Worm (Caenorhabditis elegans): ENCODE data around the gene R10D12.13.

Gene R10D12.13

ce11 chrV:13961927-13962419, at the start of gene R10D12.13, which contains the start of gene algn-13 (continued):
- TF ChIP-seq hlh-12 (tag; optimal IDR thresholded peaks at IDR 0.05) = no peak
- peak; percentile 49; the same call in 1 of the 2 replicates for TF ChIP-seq C06A6.2 (GFP tag; conservative IDR thresholded peaks at IDR 0.05)
- TF ChIP-seq snpc-4 (GFP tag; optimal IDR thresholded peaks at IDR 0.05) = peak; percentile 65
- peak in 3 of 4 experiments; percentile 54 to 84 (median 57) for TF ChIP-seq snpc-4 (tag; optimal IDR thresholded peaks at IDR 0.05)
- TF ChIP-seq lin-26 (GFP tag; IDR thresholded peaks at IDR 0.05) = no peak
- TF ChIP-seq egrh-3 (GFP tag; IDR thresholded peaks at IDR 0.05) = no peak
- TF ChIP-seq egl-18 (GFP tag; IDR thresholded peaks at IDR 0.05) = no peak
- TF ChIP-seq ztf-26 (tag; optimal IDR thresholded peaks at IDR 0.05) = no peak
- TF ChIP-seq nfya-1 (tag; optimal IDR thresholded peaks at IDR 0.05; ENCODE audit: borderline replicate concordance, insufficient read depth) = no peak
- no peak for TF ChIP-seq ccch-3 (GFP tag; optimal IDR thresholded peaks at IDR 0.05)
- no peak for TF ChIP-seq unc-62 (GFP tag; optimal IDR thresholded peaks at IDR 0.05)
- no peak for TF ChIP-seq B0261.1 (tag; optimal IDR thresholded peaks at IDR 0.05)
- TF ChIP-seq fkh-3 (tag; optimal IDR thresholded peaks at IDR 0.05) = no peak
- TF ChIP-seq nhr-120 (GFP tag; IDR thresholded peaks at IDR 0.05) = no peak
- TF ChIP-seq Y95B8A.8 (GFP tag; IDR thresholded peaks at IDR 0.05) = peak; percentile 26; the same call in 1 of the 2 replicates
- no peak for TF ChIP-seq let-526 (GFP tag; IDR thresholded peaks at IDR 0.05)
- peak; percentile 76 for TF ChIP-seq ceh-100 (GFP tag; IDR thresholded peaks at IDR 0.05)
- TF ChIP-seq aptf-2 (GFP tag; conservative IDR thresholded peaks at IDR 0.05) = no peak
- TF ChIP-seq F37B4.10 (GFP tag; IDR thresholded peaks at IDR 0.05) = no peak
- peak; percentile 41 for TF ChIP-seq unc-130 (GFP tag; optimal IDR thresholded peaks at IDR 0.05)
- no peak for TF ChIP-seq atf-7 (tag; optimal IDR thresholded peaks at IDR 0.05)
- TF ChIP-seq hmg-1.2 (GFP tag; IDR thresholded peaks at IDR 0.05) = peak; percentile 52
- TF ChIP-seq F22D6.2 (tag; optimal IDR thresholded peaks at IDR 0.05) = no peak
- peak; percentile 77 for TF ChIP-seq dox-1 (GFP tag; IDR thresholded peaks at IDR 0.05)
- no peak for TF ChIP-seq F39B2.1 (GFP tag; IDR thresholded peaks at IDR 0.05)
- no peak for TF ChIP-seq zim-3 (tag; optimal IDR thresholded peaks at IDR 0.05)
- 0 out of 2 replicates have a peak, but pooled peaks have one; percentile 7 for TF ChIP-seq hmg-20 (GFP tag; IDR thresholded peaks at IDR 0.05)
- TF ChIP-seq ztf-28 (GFP tag; IDR thresholded peaks at IDR 0.05) = 0 out of 2 replicates have a peak, but pooled peaks have one; percentile 34
- peak; percentile 85 for TF ChIP-seq snpc-1.3 (tag; optimal IDR thresholded peaks at IDR 0.05; ENCODE audit: insufficient read depth)
- TF ChIP-seq ceh-27 (GFP tag; optimal IDR thresholded peaks at IDR 0.05) = peak; percentile 16
- TF ChIP-seq lsl-1 (GFP tag; optimal IDR thresholded peaks at IDR 0.05) = peak; percentile 52
- TF ChIP-seq snpc-1.1 (tag; optimal IDR thresholded peaks at IDR 0.05; ENCODE audit: insufficient read depth) = peak; percentile 82
- no peak for TF ChIP-seq lin-40 (tag; optimal IDR thresholded peaks at IDR 0.05)
- no peak for TF ChIP-seq F55B11.4 (tag; optimal IDR thresholded peaks at IDR 0.05; ENCODE audit: borderline replicate concordance, insufficient read depth)
- no peak for TF ChIP-seq ztf-6 (GFP tag; IDR thresholded peaks at IDR 0.05)
- TF ChIP-seq lsy-27 (tag; optimal IDR thresholded peaks at IDR 0.05; ENCODE audit: borderline replicate concordance, insufficient read depth) = no peak
- TF ChIP-seq B0336.3 (GFP tag; IDR thresholded peaks at IDR 0.05) = peak; percentile 68
- TF ChIP-seq ets-4 (GFP tag; optimal IDR thresholded peaks at IDR 0.05) = no peak
- TF ChIP-seq ekl-4 (GFP tag; IDR thresholded peaks at IDR 0.05) = peak; percentile 17; the same call in 1 of the 2 replicates
- no peak for TF ChIP-seq ceh-79 (tag; optimal IDR thresholded peaks at IDR 0.05)
- TF ChIP-seq lin-35 (GFP tag; optimal IDR thresholded peaks at IDR 0.05) = peak in 2 of 3 experiments; percentile 16 to 68
- no peak for TF ChIP-seq Y79H2A.3 (GFP tag; conservative IDR thresholded peaks at IDR 0.05)
- no peak for TF ChIP-seq K11D2.4 (GFP tag; IDR thresholded peaks at IDR 0.05)
- TF ChIP-seq cebp-1 (GFP tag; IDR thresholded peaks at IDR 0.05) = no peak
- TF ChIP-seq cebp-1 (tag; optimal IDR thresholded peaks at IDR 0.05) = peak; percentile 65
- TF ChIP-seq athp-1 (tag; optimal IDR thresholded peaks at IDR 0.05) = no peak
- no peak for TF ChIP-seq mel-28 (tag; optimal IDR thresholded peaks at IDR 0.05; ENCODE audit: borderline replicate concordance)
- TF ChIP-seq D2030.7 (GFP tag; IDR thresholded peaks at IDR 0.05) = peak; percentile 71

Data from whole organism, young adult.